Worm (Caenorhabditis elegans) whole organism, L2 larva: ENCODE data around the gene M03B6.1.

Experiments
- C34F6.9 ChIP-seq: fragments of 150-350 bp; optimal IDR thresholded peaks from 2 replicates; lab custom pipeline; 2014; ENCODE audit warnings: missing biosample characterization, missing genetic modification characterization
- F13H6.1 ChIP-seq: sonication (generic microtip); optimal IDR thresholded peaks from 2 replicates; lab custom pipeline; 2016; ENCODE audit warnings: missing genetic modification characterization, missing compliant biosample characterization
- R02D3.7 ChIP-seq: fragments of 150-350 bp; optimal IDR thresholded peaks from 2 replicates; lab custom pipeline; 2014; ENCODE audit warnings: missing biosample characterization, missing genetic modification characterization
- Y55F3AM.14 ChIP-seq: fragments of 200-800 bp; sonication (Bioruptor generic); optimal IDR thresholded peaks from 2 replicates; lab custom pipeline; 2018; ENCODE audit warnings: mild to moderate bottlenecking, missing genetic modification characterization, missing compliant biosample characterization
- ZK546.5 ChIP-seq: sonication (generic microtip); optimal IDR thresholded peaks from 2 replicates; lab custom pipeline; 2017; ENCODE audit warnings: missing biosample characterization, missing genetic modification characterization
- alr-1 ChIP-seq: fragments of 150-350 bp; optimal IDR thresholded peaks from 2 replicates; lab custom pipeline; 2014; ENCODE audit warnings: missing biosample characterization, missing genetic modification characterization
- ceh-82 ChIP-seq: fragments of 150-350 bp; optimal IDR thresholded peaks from 2 replicates; lab custom pipeline; 2014; ENCODE audit warnings: missing biosample characterization, missing genetic modification characterization
- crh-2 ChIP-seq: sonication (generic microtip); optimal IDR thresholded peaks from 2 replicates; lab custom pipeline; 2017; ENCODE audit warnings: missing biosample characterization, missing genetic modification characterization
- dmd-4 ChIP-seq: sonication (generic microtip); optimal IDR thresholded peaks from 2 replicates; lab custom pipeline; 2017; ENCODE audit warnings: missing biosample characterization, missing genetic modification characterization
- egl-27 ChIP-seq: sonication (generic microtip); optimal IDR thresholded peaks from 3 replicates; lab custom pipeline; 2017; ENCODE audit warnings: missing biosample characterization, missing genetic modification reagents, missing genetic modification characterization
- elt-1 ChIP-seq: fragments of 150-350 bp; optimal IDR thresholded peaks from 2 replicates; lab custom pipeline; 2014; ENCODE audit warnings: missing biosample characterization, missing genetic modification characterization
- elt-3 ChIP-seq: sonication (generic microtip); optimal IDR thresholded peaks from 2 replicates; lab custom pipeline; 2017; ENCODE audit warnings: missing biosample characterization, missing genetic modification characterization
- fos-1 ChIP-seq: fragments of 150-350 bp; optimal IDR thresholded peaks from 2 replicates; lab custom pipeline; 2014; ENCODE audit warnings: missing biosample characterization, missing genetic modification characterization
- gmeb-1 ChIP-seq: fragments of 150-350 bp; optimal IDR thresholded peaks from 2 replicates; lab custom pipeline; 2014; ENCODE audit warnings: missing biosample characterization, missing genetic modification characterization
- lsy-2 ChIP-seq, 2 experiments: fragments of 150-350 bp in 1 of 2; sonication (generic microtip) in 1 of 2; optimal IDR thresholded peaks; 2 replicates each; lab custom pipeline; 2014 to 2017; ENCODE audit warnings: missing biosample characterization in 2 of 2, missing genetic modification characterization in 2 of 2
- mab-5 ChIP-seq: fragments of 150-350 bp; optimal IDR thresholded peaks from 2 replicates; lab custom pipeline; 2014; ENCODE audit warnings: missing biosample characterization, missing genetic modification characterization
- mdl-1 ChIP-seq, 2 experiments: fragments of 150-350 bp in 1 of 2; sonication (generic microtip) in 1 of 2; optimal IDR thresholded peaks; 2 replicates each; lab custom pipeline; 2017; ENCODE audit warnings: missing biosample characterization in 2 of 2, missing genetic modification characterization in 2 of 2
- nhr-10 ChIP-seq: sonication (generic microtip); optimal IDR thresholded peaks from 2 replicates; lab custom pipeline; 2017; ENCODE audit warnings: missing biosample characterization, missing genetic modification characterization
- nhr-11 ChIP-seq: fragments of 150-350 bp; optimal IDR thresholded peaks from 2 replicates; lab custom pipeline; 2014; ENCODE audit warnings: missing biosample characterization, missing genetic modification characterization
- nhr-12 ChIP-seq: fragments of 150-350 bp; optimal IDR thresholded peaks from 2 replicates; lab custom pipeline; 2014; ENCODE audit warnings: missing biosample characterization, missing genetic modification characterization
- nhr-129 ChIP-seq: fragments of 150-350 bp; optimal IDR thresholded peaks from 2 replicates; lab custom pipeline; 2014; ENCODE audit warnings: missing biosample characterization, missing genetic modification characterization
- nhr-23 ChIP-seq: fragments of 150-350 bp; optimal IDR thresholded peaks from 2 replicates; lab custom pipeline; 2014; ENCODE audit warnings: missing biosample characterization, missing genetic modification reagents, missing genetic modification characterization
- nhr-237 ChIP-seq: fragments of 150-350 bp; optimal IDR thresholded peaks from 2 replicates; lab custom pipeline; 2014; ENCODE audit warnings: missing biosample characterization, missing genetic modification characterization
- nhr-77 ChIP-seq: fragments of 150-350 bp; optimal IDR thresholded peaks from 2 replicates; lab custom pipeline; 2014; ENCODE audit warnings: missing biosample characterization, missing genetic modification characterization
- skn-1 ChIP-seq: sonication (generic microtip); optimal IDR thresholded peaks from 2 replicates; lab custom pipeline; 2017; ENCODE audit warnings: missing biosample characterization, missing genetic modification characterization
- sma-9 ChIP-seq, 2 experiments: fragments of 150-350 bp in 1 of 2; sonication (generic microtip) in 1 of 2; optimal IDR thresholded peaks; 2 replicates each; lab custom pipeline; 2014 to 2016; ENCODE audit warnings: missing genetic modification characterization in 2 of 2, mild to moderate bottlenecking in 1 of 2, missing biosample characterization in 1 of 2, missing compliant biosample characterization in 1 of 2, missing genetic modification reagents in 1 of 2, moderate library complexity in 1 of 2
- snpc-4 ChIP-seq: fragments of 150-350 bp; optimal IDR thresholded peaks from 2 replicates; lab custom pipeline; 2014; ENCODE audit warnings: missing biosample characterization, missing genetic modification characterization
- unc-39 ChIP-seq: fragments of 150-350 bp; optimal IDR thresholded peaks from 2 replicates; lab custom pipeline; 2014; ENCODE audit warnings: missing biosample characterization, missing genetic modification characterization
- zag-1 ChIP-seq: fragments of 150-350 bp; optimal IDR thresholded peaks from 2 replicates; lab custom pipeline; 2014; ENCODE audit warnings: missing biosample characterization, missing genetic modification characterization
- ztf-1 ChIP-seq: fragments of 200-800 bp; sonication (Bioruptor generic); conservative IDR thresholded peaks from 2 replicates; pipeline ENCODE4 v1.3.6; 2022; ENCODE audit warnings: missing genetic modification characterization, missing compliant biosample characterization
- ztf-11 ChIP-seq: sonication (generic microtip); optimal IDR thresholded peaks from 2 replicates; lab custom pipeline; 2017; ENCODE audit warnings: missing biosample characterization, missing genetic modification characterization
- ztf-4 ChIP-seq: fragments of 150-350 bp; optimal IDR thresholded peaks from 2 replicates; lab custom pipeline; 2014; ENCODE audit warnings: missing biosample characterization, missing genetic modification characterization

M03B6.1 gene

DNA sequence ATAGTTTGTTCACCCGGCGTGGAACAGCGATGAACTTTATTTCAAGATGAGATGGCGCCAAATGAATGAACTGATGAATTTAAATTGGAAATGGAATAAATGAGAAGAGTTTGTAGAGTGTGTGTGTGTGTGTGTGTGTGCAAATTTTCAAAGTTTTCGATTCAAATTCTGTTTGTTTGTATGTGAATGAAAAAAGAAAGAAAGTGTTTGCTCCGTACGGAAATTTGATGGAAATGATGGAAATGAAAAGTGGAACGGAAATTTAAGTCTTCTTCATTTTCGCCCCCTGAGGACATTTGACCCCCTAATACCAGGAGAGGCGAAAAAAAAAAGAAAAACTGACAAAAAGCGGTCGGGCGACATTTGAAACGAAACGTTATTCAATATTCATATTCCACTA is 36.7 kb downstream of the M03B6.1 start:
- TF ChIP-seq elt-1 (tag; lab: Kevin White, UChicago) (no peak), ceh-82 (tag; lab: Kevin White, UChicago) (no peak), gmeb-1 (no peak), mab-5 (no peak), nhr-10 (tag; lab: Kevin White, UChicago) (no peak), dmd-4 (tag; lab: Kevin White, UChicago) (no peak), ZK546.5 (tag; lab: Kevin White, UChicago) (no peak), skn-1 (tag; lab: Kevin White, UChicago) (no peak), elt-3 (tag; lab: Kevin White, UChicago) (no peak), nhr-77 (tag; lab: Kevin White, UChicago) (no peak), zag-1 (tag; lab: Kevin White, UChicago) (no peak)

DNA sequence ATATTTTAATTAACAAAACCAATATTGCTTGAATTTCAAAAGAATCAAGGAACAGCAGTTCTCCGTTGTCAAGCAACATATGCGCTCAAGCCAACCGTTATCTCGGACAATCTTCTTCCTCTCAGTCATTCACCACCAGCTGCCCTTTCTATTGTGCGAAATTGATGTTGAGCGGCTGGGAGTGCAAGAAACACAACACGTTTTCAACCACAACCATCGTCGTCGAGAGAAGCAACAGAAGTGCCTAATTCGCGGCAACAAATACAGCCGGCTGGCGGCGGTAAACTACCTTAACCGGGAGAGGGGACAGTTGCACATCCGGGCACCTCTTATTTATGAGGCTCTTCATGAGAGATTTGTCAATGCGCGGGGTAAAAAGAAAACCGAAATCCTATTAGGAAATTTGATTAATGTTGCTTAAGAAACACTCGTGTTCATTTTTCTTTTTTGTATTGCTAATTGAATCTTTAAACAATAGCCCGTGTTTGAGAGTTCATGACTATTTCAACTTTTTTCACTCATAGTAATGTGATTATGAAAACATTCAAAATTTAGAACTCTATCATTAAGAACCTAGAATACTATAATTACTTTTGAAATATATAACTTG is 40.5 kb downstream of the M03B6.1 start:
- TF ChIP-seq alr-1 (tag; lab: Kevin White, UChicago): no peak
- TF ChIP-seq mdl-1 (tag; optimal IDR thresholded peaks at IDR 0.05; lab: Kevin White, UChicago): no peak
- TF ChIP-seq elt-1 (tag; lab: Kevin White, UChicago): no peak
- no peak for TF ChIP-seq nhr-23
- TF ChIP-seq egl-27 (tag; lab: Kevin White, UChicago): no peak
- TF ChIP-seq C34F6.9 (tag; lab: Kevin White, UChicago): no peak
- TF ChIP-seq gmeb-1: no peak
- TF ChIP-seq lsy-2 (tag; optimal IDR thresholded peaks at IDR 0.05; lab: Kevin White, UChicago): no peak
- TF ChIP-seq nhr-11 (tag; lab: Kevin White, UChicago): no peak
- TF ChIP-seq Y55F3AM.14 (GFP tag; lab: Kevin White, UChicago): no peak

DNA sequence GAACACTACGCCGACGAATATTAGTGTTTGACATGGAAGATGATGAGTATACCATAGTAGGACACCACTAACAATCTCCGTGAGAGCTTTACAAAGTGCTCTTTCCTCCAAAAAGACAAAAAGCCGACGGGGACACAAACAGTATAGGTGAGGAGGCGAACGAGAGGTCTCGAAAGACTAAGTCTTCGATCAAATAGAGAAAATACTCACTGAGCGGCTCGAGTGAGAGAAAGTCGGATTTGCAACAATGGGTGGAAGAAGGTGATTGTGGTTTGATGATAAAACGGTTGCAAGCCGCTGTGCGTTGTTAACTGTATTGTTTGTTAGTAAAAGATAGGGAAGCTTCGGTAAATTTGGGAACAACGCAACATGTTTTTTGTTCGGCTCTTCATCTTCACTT is 41.2 kb downstream of the M03B6.1 start, which contains the start of gene hlb-1:
Gene hlb-1 (minus strand): TSS at position 101 of the 400 bp plus-strand sequence.
- no peak for TF ChIP-seq ztf-11 (tag; lab: Kevin White, UChicago)
- no peak for TF ChIP-seq ceh-82 (tag; lab: Kevin White, UChicago)
- no peak for TF ChIP-seq snpc-4
- TF ChIP-seq R02D3.7 (tag; lab: Kevin White, UChicago): no peak
- TF ChIP-seq gmeb-1: no peak
- TF ChIP-seq nhr-12 (tag; lab: Kevin White, UChicago): no peak
- no peak for TF ChIP-seq elt-1 (tag; lab: Kevin White, UChicago)

DNA sequence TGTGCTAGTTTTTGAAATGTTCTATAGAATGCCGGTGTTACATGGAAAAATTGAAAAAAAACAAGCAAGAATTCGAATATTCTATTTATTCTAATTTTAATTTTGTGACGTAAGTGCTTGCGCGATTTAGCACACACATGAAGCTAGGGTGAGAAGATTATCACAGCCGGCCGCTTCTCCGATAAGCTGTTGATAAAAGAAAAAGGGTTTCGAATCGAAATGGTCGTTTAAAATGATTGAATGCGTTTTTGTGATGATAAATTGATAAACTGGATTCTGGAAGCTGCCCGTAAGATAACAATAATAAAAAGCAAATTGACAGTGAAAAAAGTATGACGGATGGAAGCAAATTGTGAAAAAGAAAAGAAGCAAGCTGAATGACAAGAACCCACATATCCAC is 42.7 kb downstream of the M03B6.1 start:
- TF ChIP-seq fos-1 (tag; lab: Kevin White, UChicago) (peak; percentile 21), ztf-1 (GFP tag; lab: Robert Waterston, UW) (no peak)

DNA sequence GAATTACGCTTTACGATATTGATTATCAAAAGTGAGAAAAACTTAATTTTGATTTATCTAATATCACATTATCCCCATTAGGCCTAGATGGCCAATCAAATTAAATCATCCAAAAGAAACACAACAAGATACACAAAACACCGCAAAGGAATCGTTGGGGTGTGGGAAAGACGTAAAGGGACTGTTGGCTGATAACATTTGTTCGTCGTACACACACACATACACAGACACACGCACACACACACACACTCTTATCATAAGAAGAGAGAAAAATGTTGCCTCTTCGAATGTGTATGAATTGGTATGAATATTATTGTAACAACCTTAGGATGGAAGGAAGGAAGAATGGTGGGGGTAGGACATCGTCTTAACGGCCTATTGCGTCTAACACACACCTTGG is 43.7 kb downstream of the M03B6.1 start:
- peak; percentile 91 for TF ChIP-seq fos-1 (tag; lab: Kevin White, UChicago)
- TF ChIP-seq ceh-82 (tag; lab: Kevin White, UChicago): no peak
- peak; percentile 44 for TF ChIP-seq sma-9 (GFP tag; optimal IDR thresholded peaks at IDR 0.05; lab: Kevin White, UChicago)
- TF ChIP-seq sma-9 (tag; optimal IDR thresholded peaks at IDR 0.05; lab: Kevin White, UChicago): no peak
- TF ChIP-seq crh-2 (tag; lab: Kevin White, UChicago): peak; percentile 53
- TF ChIP-seq nhr-129: peak; percentile 36
- TF ChIP-seq F13H6.1: peak; percentile 7
- TF ChIP-seq mab-5: no peak

DNA sequence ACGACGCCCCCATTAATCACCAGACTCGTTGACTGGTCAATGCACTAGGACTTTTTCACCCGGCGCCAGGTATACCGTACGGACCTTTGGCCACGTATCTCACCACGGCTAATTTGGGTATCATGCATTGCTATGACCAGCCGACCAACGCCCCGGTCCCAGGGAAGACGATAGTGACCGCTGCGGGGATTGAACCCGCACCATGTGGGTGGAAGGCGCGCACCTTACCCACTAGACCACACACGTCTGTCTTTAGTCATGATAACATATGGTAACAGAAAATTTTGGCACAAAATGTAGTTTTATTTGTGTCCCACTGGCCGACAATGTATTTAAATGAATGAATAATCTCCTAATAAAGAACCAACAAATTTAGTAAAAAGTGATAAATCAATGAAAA is 44.8 kb downstream of the M03B6.1 start:
- no peak for TF ChIP-seq dmd-4 (tag; lab: Kevin White, UChicago)
- TF ChIP-seq zag-1 (tag; lab: Kevin White, UChicago): no peak
- no peak for TF ChIP-seq nhr-237 (tag; lab: Kevin White, UChicago)
- TF ChIP-seq ztf-4: no peak
- no peak for TF ChIP-seq nhr-23
- no peak for TF ChIP-seq ztf-1 (GFP tag; lab: Robert Waterston, UW)
- TF ChIP-seq nhr-12 (tag; lab: Kevin White, UChicago): no peak
- no peak for TF ChIP-seq sma-9 (GFP tag; optimal IDR thresholded peaks at IDR 0.05; lab: Kevin White, UChicago)
- TF ChIP-seq sma-9 (tag; optimal IDR thresholded peaks at IDR 0.05; lab: Kevin White, UChicago): no peak
- TF ChIP-seq Y55F3AM.14 (GFP tag; lab: Kevin White, UChicago): no peak
- no peak for TF ChIP-seq fos-1 (tag; lab: Kevin White, UChicago)
- TF ChIP-seq unc-39 (tag; lab: Kevin White, UChicago): no peak
- TF ChIP-seq ztf-11 (tag; lab: Kevin White, UChicago): no peak
- TF ChIP-seq ceh-82 (tag; lab: Kevin White, UChicago): no peak
- TF ChIP-seq, all 48 proteins: peak for 0
